Worm (Caenorhabditis elegans) whole organism, L3 larva: Measurements from ENCODE around the gene T07F8.4.

ENCODE experiments used
- fos-1 ChIP-seq: fragments of 150-350 bp; optimal IDR thresholded peaks from 2 replicates; lab custom pipeline; 2014; ENCODE audit warnings: missing biosample characterization, missing genetic modification characterization
- mdl-1 ChIP-seq: fragments of 150-350 bp; optimal IDR thresholded peaks from 2 replicates; lab custom pipeline; 2014; ENCODE audit warnings: missing biosample characterization, missing genetic modification characterization
- nhr-25 ChIP-seq: sonication (generic microtip); optimal IDR thresholded peaks from 2 replicates; lab custom pipeline; 2017; ENCODE audit warnings: missing biosample characterization, missing genetic modification characterization
- pqm-1 ChIP-seq: fragments of 150-350 bp; optimal IDR thresholded peaks from 2 replicates; lab custom pipeline; 2017; ENCODE audit warnings: missing biosample characterization, missing genetic modification characterization, inconsistent platforms
- ztf-11 ChIP-seq: fragments of 150-350 bp; optimal IDR thresholded peaks from 2 replicates; lab custom pipeline; 2014; ENCODE audit warnings: missing biosample characterization, missing genetic modification characterization

ce11 chrII:7168712-7169111 is 36.9 kb upstream of the T07F8.4 start, which contains the start of gene col-36:
- no peak for TF ChIP-seq pqm-1 (tag; lab: Kevin White, UChicago)
- TF ChIP-seq fos-1 (tag; lab: Kevin White, UChicago): no peak
- no peak for TF ChIP-seq nhr-25 (tag; lab: Kevin White, UChicago)
- no peak for TF ChIP-seq ztf-11 (tag; lab: Kevin White, UChicago)
- TF ChIP-seq mdl-1 (tag; lab: Kevin White, UChicago): no peak
